Fruit fly (Drosophila melanogaster): ENCODE results near the gene Scm.

The Scm gene

dm6 chr3R:9594839-9595238 lies 42.6 kb downstream of the Scm start:
- TF ChIP-seq tj (GFP tag; optimal IDR thresholded peaks at IDR 0.05) (peak; percentile 4), CG1620 (GFP tag; optimal IDR thresholded peaks at IDR 0.05) (no peak)

- TF ChIP-seq kay (GFP tag; ENCODE audit: borderline replicate concordance) (no peak), CG11617 (GFP tag; optimal IDR thresholded peaks at IDR 0.05) (no peak), CG12768 (GFP tag; optimal IDR thresholded peaks at IDR 0.05) (no peak), CG1620 (GFP tag; optimal IDR thresholded peaks at IDR 0.05) (no peak), cic (GFP tag; optimal IDR thresholded peaks at IDR 0.05) (no peak), bab1 (GFP tag; optimal IDR thresholded peaks at IDR 0.05) (no peak)
Measured at dm6 chr3R:9594251-9594581, 43.2 kb downstream of the Scm start.

dm6 chr3R:9593408-9594250 lies 43.8 kb downstream of the Scm start:
- TF ChIP-seq CG12768 (GFP tag; optimal IDR thresholded peaks at IDR 0.05), result no peak
- TF ChIP-seq cnc (optimal IDR thresholded peaks at IDR 0.05), result no peak
- TF ChIP-seq cic (GFP tag; optimal IDR thresholded peaks at IDR 0.05), result no peak
- peak; percentile 5 for TF ChIP-seq ovo (GFP tag; optimal IDR thresholded peaks at IDR 0.05)
- peak; percentile 91 for TF ChIP-seq tj (GFP tag; optimal IDR thresholded peaks at IDR 0.05)
- peak; percentile 1 for TF ChIP-seq Mnt (GFP tag; optimal IDR thresholded peaks at IDR 0.05)
- TF ChIP-seq CG7045 (GFP tag; optimal IDR thresholded peaks at IDR 0.05), result no peak
- no peak for TF ChIP-seq Clk (GFP tag; optimal IDR thresholded peaks at IDR 0.05)
- no peak for TF ChIP-seq Crg-1 (GFP tag; optimal IDR thresholded peaks at IDR 0.05)
- TF ChIP-seq CG5204 (GFP tag; optimal IDR thresholded peaks at IDR 0.05), result no peak
- no peak for TF ChIP-seq toe (GFP tag; optimal IDR thresholded peaks at IDR 0.05)
- TF ChIP-seq CG33017 (tag; optimal IDR thresholded peaks at IDR 0.05), result no peak
- no peak for TF ChIP-seq kay (GFP tag; ENCODE audit: borderline replicate concordance)
- TF ChIP-seq CG1620 (GFP tag; optimal IDR thresholded peaks at IDR 0.05), result no peak
- no peak for TF ChIP-seq pad (GFP tag; optimal IDR thresholded peaks at IDR 0.05)

- TF ChIP-seq cic (GFP tag; optimal IDR thresholded peaks at IDR 0.05), result no peak
- no peak for TF ChIP-seq bab1 (GFP tag; optimal IDR thresholded peaks at IDR 0.05)
- no peak for TF ChIP-seq toe (GFP tag; optimal IDR thresholded peaks at IDR 0.05)
- TF ChIP-seq CG33017 (tag; optimal IDR thresholded peaks at IDR 0.05), result no peak
- no peak for TF ChIP-seq ovo (GFP tag; optimal IDR thresholded peaks at IDR 0.05)
- TF ChIP-seq tj (GFP tag; optimal IDR thresholded peaks at IDR 0.05), result no peak
- no peak for TF ChIP-seq Hr96 (GFP tag; optimal IDR thresholded peaks at IDR 0.05)
- no peak for TF ChIP-seq Mnt (GFP tag; optimal IDR thresholded peaks at IDR 0.05)
- TF ChIP-seq CG1620 (GFP tag; optimal IDR thresholded peaks at IDR 0.05), result no peak
- no peak for TF ChIP-seq cnc (optimal IDR thresholded peaks at IDR 0.05)
- TF ChIP-seq pad (GFP tag; optimal IDR thresholded peaks at IDR 0.05), result no peak
- TF ChIP-seq CG12768 (GFP tag; optimal IDR thresholded peaks at IDR 0.05), result no peak
- no peak for TF ChIP-seq CG5204 (GFP tag; optimal IDR thresholded peaks at IDR 0.05)
Measured at dm6 chr3R:9591769-9592388, 45.5 kb downstream of the Scm start.

- peak; percentile 88 for TF ChIP-seq Crg-1 (GFP tag; optimal IDR thresholded peaks at IDR 0.05)
- TF ChIP-seq CG5204 (GFP tag; optimal IDR thresholded peaks at IDR 0.05), result no peak
- TF ChIP-seq pad (GFP tag; optimal IDR thresholded peaks at IDR 0.05), result peak; percentile 61
- TF ChIP-seq CG12768 (GFP tag; optimal IDR thresholded peaks at IDR 0.05), result peak; percentile 55
- TF ChIP-seq Hr96 (GFP tag; optimal IDR thresholded peaks at IDR 0.05), result no peak
- peak; percentile 65 for TF ChIP-seq CG14711 (tag; optimal IDR thresholded peaks at IDR 0.05)
- peak; percentile 62 for TF ChIP-seq cic (GFP tag; optimal IDR thresholded peaks at IDR 0.05)
- peak; percentile 59 for TF ChIP-seq toe (GFP tag; optimal IDR thresholded peaks at IDR 0.05)
- peak; percentile 38 for TF ChIP-seq Clk (GFP tag; optimal IDR thresholded peaks at IDR 0.05)
- no peak for TF ChIP-seq cnc (optimal IDR thresholded peaks at IDR 0.05)
- peak; percentile 59 for TF ChIP-seq tj (GFP tag; optimal IDR thresholded peaks at IDR 0.05)
- TF ChIP-seq CG1620 (GFP tag; optimal IDR thresholded peaks at IDR 0.05), result peak; percentile 67
- TF ChIP-seq bab1 (GFP tag; optimal IDR thresholded peaks at IDR 0.05), result peak; percentile 83
- TF ChIP-seq Mnt (GFP tag; optimal IDR thresholded peaks at IDR 0.05), result peak; percentile 82
- TF ChIP-seq CG7045 (GFP tag; optimal IDR thresholded peaks at IDR 0.05), result peak; percentile 39
- peak; percentile 38 for TF ChIP-seq ovo (GFP tag; optimal IDR thresholded peaks at IDR 0.05)
- peak; percentile 43 for TF ChIP-seq CG11617 (GFP tag; optimal IDR thresholded peaks at IDR 0.05)
- peak; percentile 41 for TF ChIP-seq CG33017 (tag; optimal IDR thresholded peaks at IDR 0.05)
- no peak for TF ChIP-seq kay (GFP tag; ENCODE audit: borderline replicate concordance)
- TF ChIP-seq CG7101 (tag; optimal IDR thresholded peaks at IDR 0.05), result peak; percentile 61
Measured at dm6 chr3R:9590952-9591532, 46.4 kb downstream of the Scm start, which contains the start of the genes bocks and CG8312. TSS of gene bocks (minus strand) at chr3R:9591002. TSS of gene CG8312 (plus strand) at chr3R:9591309.

dm6 chr3R:9586663-9587248 lies 50.7 kb downstream of the Scm start, which contains the start of gene P58IPK:
TSS of gene P58IPK (plus strand) at chr3R:9586942.
- peak; percentile 46 for TF ChIP-seq cic (GFP tag; optimal IDR thresholded peaks at IDR 0.05)
- peak; percentile 14 for TF ChIP-seq CG12768 (GFP tag; optimal IDR thresholded peaks at IDR 0.05)
- TF ChIP-seq CG33017 (tag; optimal IDR thresholded peaks at IDR 0.05), result peak; percentile 15
- TF ChIP-seq bab1 (GFP tag; optimal IDR thresholded peaks at IDR 0.05), result peak; percentile 45
- TF ChIP-seq CG7045 (GFP tag; optimal IDR thresholded peaks at IDR 0.05), result peak; percentile 10
- TF ChIP-seq CG5204 (GFP tag; optimal IDR thresholded peaks at IDR 0.05), result no peak
- TF ChIP-seq Hr96 (GFP tag; optimal IDR thresholded peaks at IDR 0.05), result no peak
- peak; percentile 77 for TF ChIP-seq Mnt (GFP tag; optimal IDR thresholded peaks at IDR 0.05)
- peak; percentile 51 for TF ChIP-seq pad (GFP tag; optimal IDR thresholded peaks at IDR 0.05)
- peak; percentile 72 for TF ChIP-seq CG1620 (GFP tag; optimal IDR thresholded peaks at IDR 0.05)
- TF ChIP-seq cnc (optimal IDR thresholded peaks at IDR 0.05), result no peak
- TF ChIP-seq Crg-1 (GFP tag; optimal IDR thresholded peaks at IDR 0.05), result no peak
- no peak for TF ChIP-seq kay (GFP tag; ENCODE audit: borderline replicate concordance)
- TF ChIP-seq ovo (GFP tag; optimal IDR thresholded peaks at IDR 0.05), result no peak
- TF ChIP-seq CG7101 (tag; optimal IDR thresholded peaks at IDR 0.05), result peak; percentile 53
- TF ChIP-seq Clk (GFP tag; optimal IDR thresholded peaks at IDR 0.05), result peak; percentile 31
- peak; percentile 45 for TF ChIP-seq CG11617 (GFP tag; optimal IDR thresholded peaks at IDR 0.05)
- peak; percentile 41 for TF ChIP-seq tj (GFP tag; optimal IDR thresholded peaks at IDR 0.05)
- TF ChIP-seq CG14711 (tag; optimal IDR thresholded peaks at IDR 0.05), result peak; percentile 49
- peak; percentile 86 for TF ChIP-seq toe (GFP tag; optimal IDR thresholded peaks at IDR 0.05)

Data from whole organism, adult.